Worm (Caenorhabditis elegans): ENCODE results near the gene prmt-5.

Gene prmt-5

ce11 chrIII:5211137-5211648 lies 19.2 kb upstream of the prmt-5 start (continued):
- peak; percentile 61; the same call in 1 of the 2 replicates for TF ChIP-seq unc-3 (GFP tag; conservative IDR thresholded peaks at IDR 0.05)
- peak; percentile 48 for TF ChIP-seq unc-3 (tag; optimal IDR thresholded peaks at IDR 0.05)
- TF ChIP-seq K02D7.2 (tag; optimal IDR thresholded peaks at IDR 0.05): peak; percentile 52
- peak; percentile 65 for TF ChIP-seq nhr-232 (tag; optimal IDR thresholded peaks at IDR 0.05)
- peak; percentile 45 for TF ChIP-seq unc-86 (tag; optimal IDR thresholded peaks at IDR 0.05)
- peak; percentile 73 for TF ChIP-seq ceh-34 (tag; optimal IDR thresholded peaks at IDR 0.05)
- peak; percentile 30 for TF ChIP-seq T23F11.4 (GFP tag; optimal IDR thresholded peaks at IDR 0.05)
- TF ChIP-seq fkh-6 (tag; optimal IDR thresholded peaks at IDR 0.05): peak; percentile 62
- TF ChIP-seq C38D4.7 (GFP tag; optimal IDR thresholded peaks at IDR 0.05): peak; percentile 64
- peak; percentile 63 for TF ChIP-seq sox-4 (tag; optimal IDR thresholded peaks at IDR 0.05)
- peak; percentile 82 for TF ChIP-seq ceh-19 (GFP tag; optimal IDR thresholded peaks at IDR 0.05)
- TF ChIP-seq ceh-2 (tag; optimal IDR thresholded peaks at IDR 0.05): peak; percentile 62
- peak; percentile 49 for TF ChIP-seq sdc-2 (tag; optimal IDR thresholded peaks at IDR 0.05)
- TF ChIP-seq eyg-1 (tag; optimal IDR thresholded peaks at IDR 0.05): peak; percentile 46
- TF ChIP-seq ttx-3 (tag; optimal IDR thresholded peaks at IDR 0.05): peak; percentile 3
- peak; percentile 4 for TF ChIP-seq zip-5 (tag; optimal IDR thresholded peaks at IDR 0.05)
- TF ChIP-seq ztf-16 (tag; optimal IDR thresholded peaks at IDR 0.05): peak; percentile 10

DNA sequence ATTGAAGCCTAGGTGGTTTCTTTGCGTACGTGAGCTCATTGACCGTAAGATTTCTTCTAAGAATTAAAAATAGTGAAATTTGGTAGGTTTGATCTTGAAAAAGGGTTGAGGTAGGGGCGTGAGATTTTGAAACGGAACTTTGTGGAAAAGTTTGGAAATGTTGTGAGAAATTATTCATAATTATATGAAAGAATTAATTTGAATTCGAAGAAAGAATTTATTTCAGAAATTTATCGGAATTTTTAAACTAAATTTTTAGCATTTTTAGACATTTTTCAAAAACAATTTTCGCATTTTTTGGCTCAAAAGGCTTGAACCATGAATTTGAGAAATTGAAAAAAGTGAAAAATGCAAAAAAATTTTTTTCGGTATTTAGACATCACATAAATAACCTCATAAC lies 16.2 kb upstream of the prmt-5 start:
- no peak for TF ChIP-seq madf-2 (tag; optimal IDR thresholded peaks at IDR 0.05)
- no peak for TF ChIP-seq pqm-1 (tag; optimal IDR thresholded peaks at IDR 0.05)
- TF ChIP-seq fkh-10 (GFP tag; optimal IDR thresholded peaks at IDR 0.05): no peak
- no peak for TF ChIP-seq zip-5 (tag; optimal IDR thresholded peaks at IDR 0.05)
- TF ChIP-seq unc-42 (tag; optimal IDR thresholded peaks at IDR 0.05): no peak
- no peak for TF ChIP-seq pat-9 (tag; optimal IDR thresholded peaks at IDR 0.05)
- TF ChIP-seq hlh-30 (tag; optimal IDR thresholded peaks at IDR 0.05; ENCODE audit: insufficient read depth): no peak

DNA sequence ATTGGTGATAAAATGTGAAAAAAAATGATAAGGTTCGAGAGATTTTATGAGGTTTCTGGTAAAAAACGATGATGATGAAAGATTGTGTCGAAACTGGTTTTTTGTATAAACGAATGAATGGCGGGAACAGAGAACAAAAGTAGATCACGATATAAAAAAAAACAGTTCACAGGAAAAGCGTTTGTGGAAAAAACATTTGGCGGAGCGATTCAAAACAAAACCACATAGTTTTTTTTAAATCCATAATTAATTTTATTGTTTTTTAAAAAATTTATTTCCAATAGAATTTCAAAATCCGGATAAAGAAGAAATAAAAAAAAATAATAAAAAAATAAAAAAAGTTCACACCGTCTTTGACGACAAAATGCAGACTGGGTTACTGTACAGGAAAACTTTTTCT lies 15.0 kb upstream of the prmt-5 start, which contains the start of gene ZC155.4:
TSS of gene ZC155.4 (minus strand) at position 101 of the 400 bp plus-strand sequence.
- TF ChIP-seq syd-9 (tag; optimal IDR thresholded peaks at IDR 0.05) (no peak), F13H6.1 (tag; optimal IDR thresholded peaks at IDR 0.05) (no peak), hlh-8 (tag; optimal IDR thresholded peaks at IDR 0.05) (no peak), ahr-1 (tag; optimal IDR thresholded peaks at IDR 0.05) (no peak), pha-4 (tag; optimal IDR thresholded peaks at IDR 0.05) (no peak), mec-3 (tag; optimal IDR thresholded peaks at IDR 0.05; ENCODE audit: borderline replicate concordance) (no peak), lim-6 (tag; optimal IDR thresholded peaks at IDR 0.05) (no peak), tbx-7 (tag; optimal IDR thresholded peaks at IDR 0.05) (no peak)

- TF ChIP-seq hlh-30 (tag; optimal IDR thresholded peaks at IDR 0.05; ENCODE audit: insufficient read depth) (no peak), ahr-1 (tag; optimal IDR thresholded peaks at IDR 0.05) (no peak), tbx-2 (tag; optimal IDR thresholded peaks at IDR 0.05) (no peak), dve-1 (tag; optimal IDR thresholded peaks at IDR 0.05) (no peak), ceh-9 (tag; optimal IDR thresholded peaks at IDR 0.05) (no peak), fax-1 (tag; optimal IDR thresholded peaks at IDR 0.05) (no peak), ceh-45 (GFP tag; IDR thresholded peaks at IDR 0.05) (no peak), rnt-1 (tag; optimal IDR thresholded peaks at IDR 0.05) (no peak), ceh-14 (tag; optimal IDR thresholded peaks at IDR 0.05) (no peak)
These were observed 12.8 kb upstream of the prmt-5 start, which contains the start of gene cutl-19 for ce11 chrIII:5217511-5217910. Gene cutl-19, minus strand, starts transcription at chrIII:5217611.
